Worm (Caenorhabditis elegans) whole organism, L4/young adult: Measurements from ENCODE around the gene npr-12.

Experiments used
- W03F9.2 ChIP-seq: fragments of 150-350 bp; optimal IDR thresholded peaks from 2 replicates; lab custom pipeline; 2014; ENCODE audit warnings: missing biosample characterization, missing genetic modification characterization
- dao-5 ChIP-seq: sonication (generic microtip); optimal IDR thresholded peaks from 2 replicates; lab custom pipeline; 2016; ENCODE audit warnings: missing genotype, missing genetic modification characterization, moderate library complexity, missing compliant biosample characterization
- him-1 ChIP-seq: sonication (generic microtip); optimal IDR thresholded peaks from 2 replicates; lab custom pipeline; 2016; ENCODE audit warnings: missing genotype, missing genetic modification reagents, missing genetic modification characterization, missing compliant biosample characterization

ce11 chrIV:6978625-6979024, 41.2 kb upstream of the npr-12 start:
- TF ChIP-seq him-1 (tag; lab: Kevin White, UChicago): no peak
- TF ChIP-seq dao-5 (tag; lab: Kevin White, UChicago): no peak
- TF ChIP-seq W03F9.2: no peak
